Fruit fly (Drosophila melanogaster) whole organism, embryonic: ENCODE data around the gene stv.

Source experiments
- CG17612 ChIP-seq: fragments of 200-800 bp; sonication (Bioruptor generic); IDR thresholded peaks from 2 replicates; pipeline ENCODE4 v1.3.6; 2022; ENCODE audit warnings: missing biosample characterization, missing genetic modification characterization
- CG30020 ChIP-seq: fragments of 200-800 bp; optimal IDR thresholded peaks from 2 replicates; lab custom pipeline; 2019; ENCODE audit warnings: missing biosample characterization, mild to moderate bottlenecking, missing genetic modification characterization, moderate library complexity
- pan ChIP-seq, 4 experiments: fragments of >200 bp in 3 of 4; fragments of 200-800 bp in 1 of 4; sonication (Bioruptor generic) in 1 of 4; optimal IDR thresholded peaks in 3 of 4; IDR thresholded peaks in 1 of 4; 2 replicates each; pipeline versions ENCODE4 v1.3.6 to Lab custom; 2017 to 2022; ENCODE audit warnings: missing biosample characterization in 2 of 4, missing genetic modification characterization in 2 of 4, mixed read lengths in 1 of 4

dm6 chr3L:13437036-13437435 is 40.3 kb upstream of the stv start, which contains the start of gene CG10154:
- TF ChIP-seq CG30020 (tag; lab: Kevin White, UChicago) (no peak), CG17612 (GFP tag; lab: Robert Waterston, UW) (no peak), pan (optimal IDR thresholded peaks at IDR 0.05; lab: Kevin White, UChicago) (no peak), pan (GFP tag; optimal IDR thresholded peaks at IDR 0.05 in 1 of 2, IDR thresholded peaks at IDR 0.05 in 1 of 2) (no peak)
